Worm (Caenorhabditis elegans) whole organism, young adult: ENCODE results near the gene E02C12.11.

Source experiments
- C17E4.6 ChIP-seq: fragments of 200-800 bp; sonication (Bioruptor generic); IDR thresholded peaks from 2 replicates; pipeline ENCODE4 v1.3.6; 2022; ENCODE audit warnings: missing genetic modification reagents, missing genetic modification characterization, missing compliant biosample characterization
- F22D6.2 ChIP-seq: sonication (generic microtip); optimal IDR thresholded peaks from 2 replicates; lab custom pipeline; 2016; ENCODE audit warnings: mild to moderate bottlenecking, missing genetic modification characterization, missing compliant biosample characterization
- F37B4.10 ChIP-seq: fragments of 200-800 bp; sonication (Bioruptor generic); IDR thresholded peaks from 2 replicates; pipeline ENCODE4 v1.3.6; 2022; ENCODE audit warnings: missing genetic modification characterization, missing compliant biosample characterization
- K11D2.4 ChIP-seq: fragments of 200-800 bp; sonication (Bioruptor generic); IDR thresholded peaks from 2 replicates; pipeline ENCODE4 v1.3.6; 2022; ENCODE audit warnings: missing genetic modification reagents, missing genetic modification characterization, missing compliant biosample characterization
- K12H6.12 ChIP-seq: fragments of 200-800 bp; sonication (Bioruptor generic); optimal IDR thresholded peaks from 2 replicates; lab custom pipeline; 2018; ENCODE audit warnings: mild to moderate bottlenecking, missing genetic modification characterization, missing compliant biosample characterization
- Y95B8A.8 ChIP-seq: fragments of 200-800 bp; sonication (Bioruptor generic); IDR thresholded peaks from 2 replicates; pipeline ENCODE4 v1.3.6; 2022; ENCODE audit warnings: missing genetic modification reagents, missing genetic modification characterization, missing compliant biosample characterization
- snpc-1.1 ChIP-seq: sonication (generic microtip); optimal IDR thresholded peaks from 2 replicates; lab custom pipeline; 2017; ENCODE audit warnings: missing genetic modification characterization, mild to moderate bottlenecking, missing compliant biosample characterization, antibody characterized with exemption, moderate library complexity, missing genotype, missing genetic modification reagents; ENCODE audit not compliant: insufficient read depth
- snpc-4 ChIP-seq, 5 experiments: fragments of 150-350 bp in 1 of 5; sonication (generic microtip) in 4 of 5; optimal IDR thresholded peaks; 2 replicates each; lab custom pipeline; 2014 to 2018; ENCODE audit warnings: missing genetic modification characterization in 5 of 5, missing biosample characterization in 3 of 5, antibody characterized with exemption in 2 of 5, mild to moderate bottlenecking in 2 of 5, missing compliant biosample characterization in 2 of 5, missing genotype in 2 of 5, moderate library complexity in 2 of 5, missing genetic modification reagents in 1 of 5
- tbx-9 ChIP-seq: sonication (generic microtip); optimal IDR thresholded peaks from 2 replicates; lab custom pipeline; 2016; ENCODE audit warnings: borderline replicate concordance, missing genetic modification characterization, inconsistent platforms, missing compliant biosample characterization
- unc-62 ChIP-seq: fragments of 150-350 bp; optimal IDR thresholded peaks from 2 replicates; lab custom pipeline; 2014; ENCODE audit warnings: missing biosample characterization, missing genetic modification reagents, missing genetic modification characterization
- zim-3 ChIP-seq: sonication (generic microtip); optimal IDR thresholded peaks from 2 replicates; lab custom pipeline; 2017; ENCODE audit warnings: mild to moderate bottlenecking, missing genetic modification characterization, moderate library complexity, missing compliant biosample characterization
- ztf-18 ChIP-seq: sonication (generic microtip); optimal IDR thresholded peaks from 2 replicates; lab custom pipeline; 2016; ENCODE audit warnings: missing genotype, mild to moderate bottlenecking, missing genetic modification characterization, missing compliant biosample characterization

DNA sequence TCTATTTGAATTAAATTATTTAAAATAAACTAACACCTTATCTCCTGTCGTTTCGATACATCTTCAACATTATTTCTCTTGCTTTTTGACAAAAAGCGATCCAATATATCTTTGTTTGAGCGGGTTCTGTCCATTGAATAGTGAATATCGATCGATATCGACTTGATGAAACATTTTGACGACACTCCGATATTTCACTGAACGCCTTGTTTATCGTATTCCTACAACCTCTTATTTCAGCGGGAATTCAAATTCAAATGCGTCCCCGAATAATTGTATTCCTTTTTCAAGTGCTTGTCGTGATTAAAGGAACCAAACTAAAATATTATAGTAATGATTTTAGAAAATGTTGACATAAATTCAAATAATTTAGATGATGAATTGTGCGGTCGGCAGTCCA lies 32.9 kb downstream of the E02C12.11 start, which contains the start of the genes K07B1.7 and try-5:
- TF ChIP-seq snpc-4 (GFP tag; optimal IDR thresholded peaks at IDR 0.05; lab: Kevin White, UChicago) (no peak), snpc-4 (tag; optimal IDR thresholded peaks at IDR 0.05; lab: Kevin White, UChicago) (no peak), snpc-1.1 (tag; lab: Kevin White, UChicago) (no peak), K12H6.12 (tag; lab: Kevin White, UChicago) (no peak), tbx-9 (no peak), C17E4.6 (GFP tag; lab: Robert Waterston, UW) (no peak), ztf-18 (no peak), F22D6.2 (tag; lab: Kevin White, UChicago) (no peak), zim-3 (no peak), K11D2.4 (no peak), Y95B8A.8 (no peak), F37B4.10 (GFP tag; lab: Robert Waterston, UW) (no peak), unc-62 (no peak)
